Fruit fly (Drosophila melanogaster) whole organism, wandering third instar larva: Measurements from ENCODE around the gene CG5762.

Experiments used
- CG32264 ChIP-seq: fragments of 200-800 bp; sonication (Bioruptor generic); optimal IDR thresholded peaks from 2 replicates; lab custom pipeline; 2016; ENCODE audit warnings: missing biosample characterization, missing genetic modification characterization
- woc ChIP-seq: sonication (Bioruptor generic); optimal IDR thresholded peaks from 2 replicates; lab custom pipeline; 2016; ENCODE audit warnings: missing biosample characterization, mild to moderate bottlenecking, missing genetic modification characterization

DNA sequence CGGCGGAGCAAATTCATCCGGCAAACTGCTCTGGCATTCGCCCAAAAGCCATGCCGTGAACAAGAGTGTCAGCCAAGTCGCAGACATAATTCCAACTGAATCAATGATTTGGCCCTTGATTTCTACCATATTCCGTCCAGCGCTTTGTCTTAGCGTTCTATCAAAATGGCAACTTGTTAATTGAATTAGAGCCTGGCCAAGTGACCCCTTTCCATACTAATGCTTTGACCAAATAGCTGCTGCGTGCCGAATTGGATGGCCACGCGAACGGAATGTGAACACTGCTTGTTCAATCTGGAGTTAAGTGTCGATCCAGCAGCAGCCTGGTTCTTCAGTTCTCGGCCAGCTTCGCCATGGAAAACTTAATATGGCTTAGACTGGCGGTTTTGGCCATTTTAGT is 28.8 kb upstream of the CG5762 start, which contains the start of the genes CG5768 and CG13615:
- TF ChIP-seq CG32264 = no peak
- TF ChIP-seq woc = no peak
